Worm (Caenorhabditis elegans) whole organism, L2 larva: Measurements from ENCODE around the gene F37A8.1.

Experiments used
- F13H6.1 ChIP-seq: sonication (generic microtip); optimal IDR thresholded peaks from 2 replicates; lab custom pipeline; 2016; ENCODE audit warnings: missing genetic modification characterization, missing compliant biosample characterization
- ZK546.5 ChIP-seq: sonication (generic microtip); optimal IDR thresholded peaks from 2 replicates; lab custom pipeline; 2017; ENCODE audit warnings: missing biosample characterization, missing genetic modification characterization
- crh-2 ChIP-seq: sonication (generic microtip); optimal IDR thresholded peaks from 2 replicates; lab custom pipeline; 2017; ENCODE audit warnings: missing biosample characterization, missing genetic modification characterization
- egl-27 ChIP-seq: sonication (generic microtip); optimal IDR thresholded peaks from 3 replicates; lab custom pipeline; 2017; ENCODE audit warnings: missing biosample characterization, missing genetic modification reagents, missing genetic modification characterization
- elt-1 ChIP-seq: fragments of 150-350 bp; optimal IDR thresholded peaks from 2 replicates; lab custom pipeline; 2014; ENCODE audit warnings: missing biosample characterization, missing genetic modification characterization
- fos-1 ChIP-seq: fragments of 150-350 bp; optimal IDR thresholded peaks from 2 replicates; lab custom pipeline; 2014; ENCODE audit warnings: missing biosample characterization, missing genetic modification characterization
- gmeb-1 ChIP-seq: fragments of 150-350 bp; optimal IDR thresholded peaks from 2 replicates; lab custom pipeline; 2014; ENCODE audit warnings: missing biosample characterization, missing genetic modification characterization
- lin-13 ChIP-seq: fragments of 150-350 bp; optimal IDR thresholded peaks from 2 replicates; lab custom pipeline; 2014; ENCODE audit warnings: missing biosample characterization, missing genetic modification reagents, missing genetic modification characterization
- nhr-25 ChIP-seq: fragments of 150-350 bp; sonication (generic microtip); optimal IDR thresholded peaks from 3 replicates; lab custom pipeline; 2014; ENCODE audit warnings: missing biosample characterization, missing genetic modification characterization
- nhr-77 ChIP-seq: fragments of 150-350 bp; optimal IDR thresholded peaks from 2 replicates; lab custom pipeline; 2014; ENCODE audit warnings: missing biosample characterization, missing genetic modification characterization
- peb-1 ChIP-seq: fragments of 150-350 bp; optimal IDR thresholded peaks from 2 replicates; lab custom pipeline; 2014; ENCODE audit warnings: missing biosample characterization, missing genetic modification characterization

DNA sequence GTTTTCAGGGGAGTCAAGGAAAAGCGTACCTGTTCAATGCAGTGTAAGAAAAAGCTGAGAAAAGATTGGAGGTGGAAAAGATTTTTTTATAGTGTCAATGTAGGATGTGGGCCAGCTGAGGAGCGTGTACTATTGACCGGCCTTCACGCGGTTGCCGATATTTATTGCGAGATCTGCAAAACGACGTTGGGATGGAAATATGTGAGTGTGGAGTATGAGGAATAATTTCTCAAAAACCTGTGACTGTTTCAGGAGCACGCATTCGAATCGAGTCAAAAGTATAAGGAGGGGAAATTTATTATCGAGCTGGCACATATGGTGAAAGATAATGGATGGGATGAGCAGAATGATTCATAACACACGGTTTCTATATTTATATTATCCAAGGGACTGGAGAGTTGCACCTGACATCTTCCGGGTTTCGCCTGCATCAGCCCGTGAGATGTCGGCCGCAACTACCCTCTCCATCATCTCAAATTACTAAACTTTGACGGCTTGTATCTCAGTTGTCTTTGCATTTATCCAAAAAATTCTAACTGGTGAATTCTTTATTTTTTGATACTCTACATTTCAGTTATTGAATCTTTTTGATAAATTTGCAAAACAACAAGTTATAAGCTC is 29.0 kb downstream of the F37A8.1 start:
- no peak for TF ChIP-seq nhr-77 (tag; lab: Kevin White, UChicago)
- no peak for TF ChIP-seq gmeb-1 (tag; lab: Kevin White, UChicago)
- no peak for TF ChIP-seq F13H6.1 (tag; lab: Kevin White, UChicago)
- TF ChIP-seq crh-2 (tag; lab: Kevin White, UChicago) = no peak
- TF ChIP-seq ZK546.5 = no peak
- TF ChIP-seq fos-1 (tag; lab: Kevin White, UChicago) = no peak
- no peak for TF ChIP-seq elt-1 (tag; lab: Kevin White, UChicago)
- TF ChIP-seq nhr-25 (tag; lab: Kevin White, UChicago) = no peak
- no peak for TF ChIP-seq egl-27 (tag; lab: Kevin White, UChicago)
- TF ChIP-seq peb-1 (tag; lab: Kevin White, UChicago) = no peak
- TF ChIP-seq lin-13 (GFP tag; lab: Kevin White, UChicago) = no peak
